Fruit fly (Drosophila melanogaster): ENCODE data around the gene CG5114.

CG5114 gene

DNA sequence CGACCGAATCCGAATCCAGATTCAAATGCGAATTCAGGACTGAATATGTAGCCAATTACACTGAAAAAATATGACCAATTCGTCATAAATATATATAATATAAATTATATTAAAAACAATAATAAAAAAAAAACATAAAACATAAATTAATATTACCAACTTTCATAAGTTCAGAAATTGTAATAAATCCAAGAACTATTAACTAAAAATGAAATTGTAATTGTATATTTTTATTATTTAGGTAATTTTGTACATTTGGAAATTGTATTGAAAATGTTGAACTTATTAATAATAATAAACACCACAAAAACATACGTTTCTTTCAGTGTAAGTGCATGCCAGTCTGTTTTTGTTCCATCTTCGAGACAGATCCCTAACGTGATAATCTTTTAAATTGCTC lies 21.6 kb upstream of the CG5114 start (continued):
- TF ChIP-seq jumu (GFP tag; optimal IDR thresholded peaks at IDR 0.05) = no peak
- peak; percentile 13 for TF ChIP-seq ac (GFP tag; optimal IDR thresholded peaks at IDR 0.05)
- TF ChIP-seq salm (tag; optimal IDR thresholded peaks at IDR 0.05) = no peak
- no peak for TF ChIP-seq Vsx1 (GFP tag; optimal IDR thresholded peaks at IDR 0.05)
- no peak for TF ChIP-seq grn (GFP tag; optimal IDR thresholded peaks at IDR 0.05)
- TF ChIP-seq CG12104 (GFP tag; optimal IDR thresholded peaks at IDR 0.05) = no peak
- no peak for TF ChIP-seq CrebB (tag; optimal IDR thresholded peaks at IDR 0.05)
- TF ChIP-seq eve (GFP tag; optimal IDR thresholded peaks at IDR 0.05) = no peak
- TF ChIP-seq CG15696 (tag; optimal IDR thresholded peaks at IDR 0.05) = peak; percentile 89
- 0 out of 2 replicates have a peak, but pooled peaks have one; percentile 47 for TF ChIP-seq CG17328 (GFP tag; IDR thresholded peaks at IDR 0.05)
- TF ChIP-seq CG7271 (tag; optimal IDR thresholded peaks at IDR 0.05) = peak; percentile 91
- peak; percentile 6 for TF ChIP-seq CG6254 (GFP tag; optimal IDR thresholded peaks at IDR 0.05)
- TF ChIP-seq CG43689 (GFP tag; IDR thresholded peaks at IDR 0.05) = no peak
- no peak for TF ChIP-seq CkIIα-i1 (GFP tag; IDR thresholded peaks at IDR 0.05)
- no peak for TF ChIP-seq CG8765 (GFP tag; IDR thresholded peaks at IDR 0.05)
- TF ChIP-seq dan (GFP tag; IDR thresholded peaks at IDR 0.05) = no peak
- no peak for TF ChIP-seq CG33213 (GFP tag; optimal IDR thresholded peaks at IDR 0.05)
- no peak for TF ChIP-seq CG17359 (tag; optimal IDR thresholded peaks at IDR 0.05)
- TF ChIP-seq dm (GFP tag; optimal IDR thresholded peaks at IDR 0.05) = no peak
- TF ChIP-seq knrl (GFP tag; IDR thresholded peaks at IDR 0.05; ENCODE audit: partially characterized antibody) = no peak
- no peak for TF ChIP-seq ab (GFP tag; optimal IDR thresholded peaks at IDR 0.05)
- no peak for TF ChIP-seq CG11456 (GFP tag; IDR thresholded peaks at IDR 0.05)
- TF ChIP-seq lola (GFP tag; optimal IDR thresholded peaks at IDR 0.05) = peak in 1 of 3 experiments; percentile 89
- TF ChIP-seq br (optimal IDR thresholded peaks at IDR 0.05) = no peak
- TF ChIP-seq tgo (GFP tag; IDR thresholded peaks at IDR 0.05) = no peak
- TF ChIP-seq fu2 (GFP tag; optimal IDR thresholded peaks at IDR 0.05) = no peak
- TF ChIP-seq Adf1 (GFP tag; IDR thresholded peaks at IDR 0.05) = no peak
- no peak for TF ChIP-seq Hand (GFP tag; optimal IDR thresholded peaks at IDR 0.05)
- no peak for TF ChIP-seq NfI (GFP tag; optimal IDR thresholded peaks at IDR 0.05)
- peak; percentile 30 for TF ChIP-seq Chrac-16 (GFP tag; optimal IDR thresholded peaks at IDR 0.05)
- TF ChIP-seq CG2129 (GFP tag; IDR thresholded peaks at IDR 0.05; ENCODE audit: partially characterized antibody) = no peak
- TF ChIP-seq lov (optimal IDR thresholded peaks at IDR 0.05) = no peak
- no peak for TF ChIP-seq lov (GFP tag; IDR thresholded peaks at IDR 0.05)
- peak; percentile 46 for TF ChIP-seq CG8388 (GFP tag; optimal IDR thresholded peaks at IDR 0.05)
- no peak for TF ChIP-seq hb (GFP tag; IDR thresholded peaks at IDR 0.05; ENCODE audit: partially characterized antibody)
- TF ChIP-seq Oaz (GFP tag; IDR thresholded peaks at IDR 0.05) = no peak
- TF ChIP-seq HLHmδ (GFP tag; optimal IDR thresholded peaks at IDR 0.05) = no peak
- peak; percentile 65 for TF ChIP-seq CG31441 (GFP tag; IDR thresholded peaks at IDR 0.05)
- no peak for TF ChIP-seq Sry-δ (GFP tag; optimal IDR thresholded peaks at IDR 0.05)
- TF ChIP-seq CG2712 (tag; optimal IDR thresholded peaks at IDR 0.05) = peak; percentile 83
- no peak for TF ChIP-seq hbn (GFP tag; IDR thresholded peaks at IDR 0.05; ENCODE audit: partially characterized antibody)
- no peak for TF ChIP-seq prd (optimal IDR thresholded peaks at IDR 0.05)
- peak; percentile 76 for TF ChIP-seq prd (GFP tag; IDR thresholded peaks at IDR 0.05)
- TF ChIP-seq hkb (optimal IDR thresholded peaks at IDR 0.05) = no peak
- no peak for TF ChIP-seq hkb (GFP tag; IDR thresholded peaks at IDR 0.05)
- TF ChIP-seq wek (GFP tag; optimal IDR thresholded peaks at IDR 0.05) = no peak
- TF ChIP-seq CG2678 (tag; optimal IDR thresholded peaks at IDR 0.05) = no peak
- TF ChIP-seq CG7745 (tag; optimal IDR thresholded peaks at IDR 0.05) = no peak
- no peak for TF ChIP-seq tna (GFP tag; IDR thresholded peaks at IDR 0.05; ENCODE audit: partially characterized antibody)
- TF ChIP-seq pan (optimal IDR thresholded peaks at IDR 0.05) = no peak
- TF ChIP-seq pan (GFP tag; optimal IDR thresholded peaks at IDR 0.05 in 1 of 2, IDR thresholded peaks at IDR 0.05 in 1 of 2) = no peak
- TF ChIP-seq CG4404 (GFP tag; IDR thresholded peaks at IDR 0.05) = no peak

Measured in whole organism, embryonic.